Fruit fly (Drosophila melanogaster): ENCODE measurements around the gene Smr.

DNA sequence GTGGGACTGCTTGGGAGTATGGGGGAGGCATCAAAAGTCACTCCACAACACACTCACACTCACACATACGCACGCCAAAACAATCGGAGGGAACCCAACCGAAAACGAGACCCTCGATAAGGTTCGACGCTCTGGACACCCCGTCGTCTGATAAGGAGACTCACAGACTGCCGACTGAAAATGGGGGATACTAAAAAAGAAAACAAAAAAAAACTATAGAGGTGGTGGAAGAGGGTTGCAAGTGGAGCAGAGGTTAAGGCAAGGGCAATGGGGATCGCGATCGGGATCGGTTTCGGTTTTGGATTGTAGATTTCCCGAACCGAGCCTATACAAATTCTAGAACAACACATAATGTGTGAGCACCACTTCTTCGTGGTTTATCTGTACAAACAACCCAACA lies 73.7 kb downstream of the Smr start:
- TF ChIP-seq Clk (GFP tag; optimal IDR thresholded peaks at IDR 0.05) (no peak), CG12768 (GFP tag; optimal IDR thresholded peaks at IDR 0.05) (no peak), CG7101 (tag; optimal IDR thresholded peaks at IDR 0.05) (no peak)

Data from whole organism, adult.